Fruit fly (Drosophila melanogaster): ENCODE data around the gene Septin1.
A peak's percentile ranks its signal among the peaks of the same experiment; 100 is the strongest.

Septin1 gene

DNA sequence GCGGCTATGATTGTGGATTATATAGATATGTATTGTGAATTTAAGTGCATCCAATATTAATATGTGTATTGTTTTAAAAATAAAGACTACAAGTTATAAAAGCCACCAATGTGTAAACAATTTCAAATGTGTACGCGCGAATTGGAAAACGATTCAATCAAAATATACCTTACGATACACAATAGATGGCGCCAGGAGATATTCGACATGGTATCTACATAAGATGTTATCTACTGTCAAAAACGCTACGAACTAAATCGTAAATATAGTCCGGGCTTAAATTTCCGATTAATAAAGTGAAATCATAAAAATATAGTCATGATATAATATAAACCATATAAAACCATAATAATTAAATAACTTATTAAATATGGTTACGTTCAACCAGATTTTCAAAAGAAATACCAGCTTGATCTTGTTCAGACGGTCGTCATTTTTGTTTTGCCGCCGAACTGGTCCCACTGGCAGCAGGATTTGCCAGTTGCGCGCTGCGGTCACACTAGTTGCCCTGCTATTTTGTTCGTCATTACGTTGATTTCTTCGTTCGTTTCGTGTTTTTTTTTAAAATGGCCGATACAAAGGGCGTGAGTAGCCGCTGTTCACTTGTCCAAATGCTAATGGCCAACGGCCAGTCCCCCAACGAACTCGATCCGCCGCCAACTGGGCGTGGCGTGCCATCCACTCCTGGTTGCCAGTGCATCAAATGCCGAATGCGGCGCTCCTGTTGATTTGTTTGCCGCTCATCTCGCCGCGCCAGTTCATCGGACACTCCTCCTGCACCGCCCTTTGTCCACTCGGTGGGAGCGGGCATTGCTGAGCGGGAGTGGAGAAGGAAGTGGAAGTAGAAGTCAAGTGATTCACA, at the start of gene Septin1 (continued):
- TF ChIP-seq CG32532 (GFP tag; IDR thresholded peaks at IDR 0.05), result no peak
- no peak for TF ChIP-seq gcm2 (GFP tag; optimal IDR thresholded peaks at IDR 0.05)
- TF ChIP-seq Vsx1 (GFP tag; optimal IDR thresholded peaks at IDR 0.05), result no peak
- TF ChIP-seq CG16863 (GFP tag; optimal IDR thresholded peaks at IDR 0.05), result no peak
- TF ChIP-seq her (GFP tag; optimal IDR thresholded peaks at IDR 0.05), result no peak
- no peak for TF ChIP-seq Neu2 (GFP tag; optimal IDR thresholded peaks at IDR 0.05; ENCODE audit: borderline replicate concordance)
- peak; percentile 66 for TF ChIP-seq Jarid2 (GFP tag; optimal IDR thresholded peaks at IDR 0.05)
- peak; percentile 11 for TF ChIP-seq CG8290 (GFP tag; optimal IDR thresholded peaks at IDR 0.05)
- TF ChIP-seq CG8290 (tag; optimal IDR thresholded peaks at IDR 0.05), result no peak
- no peak for TF ChIP-seq hth (optimal IDR thresholded peaks at IDR 0.05)
- TF ChIP-seq Antp (GFP tag; optimal IDR thresholded peaks at IDR 0.05), result no peak
- no peak for TF ChIP-seq dmrt11E (tag; optimal IDR thresholded peaks at IDR 0.05)
- no peak for TF ChIP-seq CG12155 (GFP tag; optimal IDR thresholded peaks at IDR 0.05)
- peak; percentile 50 for TF ChIP-seq sens (GFP tag)
- TF ChIP-seq CG12104 (GFP tag; optimal IDR thresholded peaks at IDR 0.05), result no peak
- TF ChIP-seq Med (GFP tag), result peak; percentile 9
- no peak for TF ChIP-seq Sox102F (GFP tag; optimal IDR thresholded peaks at IDR 0.05)
- TF ChIP-seq da (GFP tag; optimal IDR thresholded peaks at IDR 0.05), result no peak
- TF ChIP-seq trem (tag; optimal IDR thresholded peaks at IDR 0.05), result peak; percentile 63
- TF ChIP-seq CG18764 (GFP tag; optimal IDR thresholded peaks at IDR 0.05), result no peak
- no peak for TF ChIP-seq HHEX (GFP tag; optimal IDR thresholded peaks at IDR 0.05)
- no peak for TF ChIP-seq chm (GFP tag; IDR thresholded peaks at IDR 0.05)
- peak; percentile 31; the same call in 1 of the 2 replicates for TF ChIP-seq CG13287 (GFP tag; IDR thresholded peaks at IDR 0.05; ENCODE audit: partially characterized antibody)
- TF ChIP-seq CG13775 (GFP tag; optimal IDR thresholded peaks at IDR 0.05), result no peak
- TF ChIP-seq CG3163 (GFP tag; optimal IDR thresholded peaks at IDR 0.05), result no peak
- TF ChIP-seq mld (GFP tag; IDR thresholded peaks at IDR 0.05; ENCODE audit: partially characterized antibody), result no peak
- TF ChIP-seq tx (GFP tag; optimal IDR thresholded peaks at IDR 0.05), result no peak
- TF ChIP-seq dm (GFP tag; optimal IDR thresholded peaks at IDR 0.05), result no peak
- TF ChIP-seq CG15696 (tag; optimal IDR thresholded peaks at IDR 0.05), result no peak
- peak; percentile 64 for TF ChIP-seq CG15514 (GFP tag; optimal IDR thresholded peaks at IDR 0.05)
- TF ChIP-seq nau (GFP tag; optimal IDR thresholded peaks at IDR 0.05), result no peak
- TF ChIP-seq tna (GFP tag; IDR thresholded peaks at IDR 0.05; ENCODE audit: partially characterized antibody), result no peak
- TF ChIP-seq kni (GFP tag; optimal IDR thresholded peaks at IDR 0.05), result no peak
- no peak for TF ChIP-seq CG6765 (GFP tag; optimal IDR thresholded peaks at IDR 0.05)
- TF ChIP-seq Sin3A (optimal IDR thresholded peaks at IDR 0.05), result peak; percentile 14
- TF ChIP-seq Lhr (GFP tag; optimal IDR thresholded peaks at IDR 0.05), result peak; percentile 86
- TF ChIP-seq Ptx1 (GFP tag; IDR thresholded peaks at IDR 0.05), result no peak
- no peak for TF ChIP-seq MTF-1 (GFP tag; optimal IDR thresholded peaks at IDR 0.05; ENCODE audit: borderline replicate concordance)
- TF ChIP-seq Pdp1 (GFP tag; optimal IDR thresholded peaks at IDR 0.05), result peak in 1 of 2 experiments; percentile 18
- no peak for TF ChIP-seq CG10979 (tag; optimal IDR thresholded peaks at IDR 0.05)
- TF ChIP-seq Dp (GFP tag; optimal IDR thresholded peaks at IDR 0.05), result peak; percentile 78
- no peak for TF ChIP-seq Tbp (GFP tag; optimal IDR thresholded peaks at IDR 0.05)
- no peak for TF ChIP-seq CG6654 (GFP tag; optimal IDR thresholded peaks at IDR 0.05)
- TF ChIP-seq HLHmδ (GFP tag; optimal IDR thresholded peaks at IDR 0.05), result no peak
- TF ChIP-seq D19A (tag; optimal IDR thresholded peaks at IDR 0.05), result no peak
- TF ChIP-seq CG10431 (GFP tag; optimal IDR thresholded peaks at IDR 0.05), result no peak
- peak; percentile 35 for TF ChIP-seq hkb (optimal IDR thresholded peaks at IDR 0.05)
- no peak for TF ChIP-seq hkb (GFP tag; IDR thresholded peaks at IDR 0.05)
- TF ChIP-seq amos (GFP tag; IDR thresholded peaks at IDR 0.05; ENCODE audit: partially characterized antibody), result peak; percentile 49; the same call in 1 of the 2 replicates
- TF ChIP-seq wor (GFP tag; IDR thresholded peaks at IDR 0.05), result no peak

Data from whole organism, embryonic.